Worm (Caenorhabditis elegans) whole organism, early embryonic: ENCODE results near the gene rbmx-2.

Source experiments
- B0310.2 ChIP-seq: sonication (generic microtip); optimal IDR thresholded peaks from 2 replicates; lab custom pipeline; 2016; ENCODE audit warnings: mild to moderate bottlenecking, missing genetic modification characterization, missing compliant biosample characterization
- aly-1 ChIP-seq: sonication (generic microtip); optimal IDR thresholded peaks from 2 replicates; lab custom pipeline; 2016; ENCODE audit warnings: missing genetic modification characterization, missing compliant biosample characterization
- ama-1 ChIP-seq: fragments of 150-350 bp; optimal IDR thresholded peaks from 2 replicates; lab custom pipeline; 2014
- ceh-13 ChIP-seq: fragments of 200-800 bp; sonication (Bioruptor generic); optimal IDR thresholded peaks from 2 replicates; lab custom pipeline; 2018; ENCODE audit warnings: mild to moderate bottlenecking, missing genetic modification characterization, missing compliant biosample characterization
- ets-7 ChIP-seq: sonication (generic microtip); optimal IDR thresholded peaks from 2 replicates; lab custom pipeline; 2016; ENCODE audit warnings: missing genotype, missing genetic modification characterization, missing compliant biosample characterization
- flt-1 ChIP-seq: fragments of 200-800 bp; sonication (Bioruptor generic); IDR thresholded peaks from 2 replicates; pipeline ENCODE4 v1.3.6; 2022; ENCODE audit warnings: missing genetic modification characterization, missing compliant biosample characterization
- hmg-4 ChIP-seq: fragments of 200-800 bp; sonication (Bioruptor generic); optimal IDR thresholded peaks from 2 replicates; lab custom pipeline; 2018; ENCODE audit warnings: mild to moderate bottlenecking, missing genetic modification characterization, missing compliant biosample characterization
- hnd-1 ChIP-seq: sonication (generic microtip); optimal IDR thresholded peaks from 2 replicates; lab custom pipeline; 2016; ENCODE audit warnings: missing genetic modification characterization, missing compliant biosample characterization
- pes-1 ChIP-seq: fragments of 200-800 bp; sonication (Bioruptor generic); IDR thresholded peaks from 2 replicates; pipeline ENCODE4 v1.3.6; 2022; ENCODE audit warnings: missing genetic modification reagents, missing genetic modification characterization, missing compliant biosample characterization
- scrt-1 ChIP-seq: fragments of 200-800 bp; sonication (Bioruptor generic); IDR thresholded peaks from 2 replicates; pipeline ENCODE4 v1.3.6; 2022; ENCODE audit warnings: missing genetic modification characterization, missing compliant biosample characterization
- sea-1 ChIP-seq: fragments of 200-800 bp; sonication (Bioruptor generic); conservative IDR thresholded peaks from 2 replicates; pipeline ENCODE4 v1.3.6; 2022; ENCODE audit warnings: missing genetic modification characterization, missing compliant biosample characterization
- tbx-37 ChIP-seq: fragments of 200-800 bp; sonication (Bioruptor generic); conservative IDR thresholded peaks from 2 replicates; pipeline ENCODE4 v1.3.6; 2022; ENCODE audit warnings: missing genetic modification reagents, missing genetic modification characterization, missing compliant biosample characterization

- no peak for TF ChIP-seq flt-1 (GFP tag; lab: Robert Waterston, UW)
- TF ChIP-seq tbx-37 (GFP tag; lab: Robert Waterston, UW) = no peak
- no peak for TF ChIP-seq ama-1 (lab: Kevin White, UChicago)
- TF ChIP-seq sea-1 (GFP tag; lab: Robert Waterston, UW) = no peak
- TF ChIP-seq aly-1 = no peak
- TF ChIP-seq ceh-13 (GFP tag; lab: Kevin White, UChicago) = no peak
- no peak for TF ChIP-seq B0310.2
- no peak for TF ChIP-seq hmg-4
- no peak for TF ChIP-seq ets-7 (tag; lab: Kevin White, UChicago)
- no peak for TF ChIP-seq hnd-1 (tag; lab: Kevin White, UChicago)
- no peak for TF ChIP-seq pes-1 (GFP tag; lab: Robert Waterston, UW)
- no peak for TF ChIP-seq scrt-1
These were observed 1.7 kb upstream of the rbmx-2 start, which contains the start of gene szy-4 for ce11 chrII:6198468-6198867.
